Worm (Caenorhabditis elegans) whole organism, early embryonic: ENCODE measurements around the gene Y42H9B.3.

ENCODE experiments used
- F13C5.2 ChIP-seq: sonication (generic microtip); optimal IDR thresholded peaks from 2 replicates; lab custom pipeline; 2017; ENCODE audit warnings: mild to moderate bottlenecking, missing genetic modification characterization, inconsistent platforms, missing compliant biosample characterization
- aly-1 ChIP-seq: sonication (generic microtip); optimal IDR thresholded peaks from 2 replicates; lab custom pipeline; 2016; ENCODE audit warnings: missing genetic modification characterization, missing compliant biosample characterization
- ama-1 ChIP-seq: fragments of 150-350 bp; optimal IDR thresholded peaks from 2 replicates; lab custom pipeline; 2014
- ets-7 ChIP-seq: sonication (generic microtip); optimal IDR thresholded peaks from 2 replicates; lab custom pipeline; 2016; ENCODE audit warnings: missing genotype, missing genetic modification characterization, missing compliant biosample characterization
- hnd-1 ChIP-seq: sonication (generic microtip); optimal IDR thresholded peaks from 2 replicates; lab custom pipeline; 2016; ENCODE audit warnings: missing genetic modification characterization, missing compliant biosample characterization
- scrt-1 ChIP-seq: fragments of 200-800 bp; sonication (Bioruptor generic); IDR thresholded peaks from 2 replicates; pipeline ENCODE4 v1.3.6; 2022; ENCODE audit warnings: missing genetic modification characterization, missing compliant biosample characterization
- sea-1 ChIP-seq: fragments of 200-800 bp; sonication (Bioruptor generic); conservative IDR thresholded peaks from 2 replicates; pipeline ENCODE4 v1.3.6; 2022; ENCODE audit warnings: missing genetic modification characterization, missing compliant biosample characterization
- tbx-11 ChIP-seq: fragments of 200-800 bp; sonication (Bioruptor generic); IDR thresholded peaks from 2 replicates; pipeline ENCODE4 v1.3.6; 2022; ENCODE audit warnings: missing genetic modification characterization, missing compliant biosample characterization

DNA sequence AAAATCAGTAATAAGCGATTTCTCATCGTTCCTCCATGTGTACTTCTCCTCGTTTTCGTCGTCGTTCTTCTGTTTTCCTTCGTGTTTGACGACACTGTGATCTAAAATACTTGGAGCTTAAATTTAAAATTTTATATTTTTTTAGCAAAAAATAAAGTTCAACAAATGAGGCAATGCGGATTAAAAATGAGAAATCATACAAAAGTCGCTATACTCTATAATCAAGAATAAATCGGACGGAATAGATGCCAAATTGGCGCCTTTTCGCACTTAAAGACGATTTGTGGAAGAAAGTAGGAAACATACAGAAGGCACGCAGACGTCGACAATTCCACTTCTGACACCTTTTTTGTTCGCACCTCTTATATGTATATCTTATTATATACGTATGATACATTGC is 8.2 kb downstream of the Y42H9B.3 start, which contains the start of gene rig-4:
- no peak for TF ChIP-seq ets-7 (tag; lab: Kevin White, UChicago)
- no peak for TF ChIP-seq tbx-11
- TF ChIP-seq F13C5.2 (tag; lab: Kevin White, UChicago), result no peak
- no peak for TF ChIP-seq aly-1 (tag; lab: Kevin White, UChicago)
- no peak for TF ChIP-seq ama-1
- no peak for TF ChIP-seq scrt-1 (GFP tag; lab: Robert Waterston, UW)
- TF ChIP-seq sea-1 (GFP tag; lab: Robert Waterston, UW), result no peak
- no peak for TF ChIP-seq hnd-1 (tag; lab: Kevin White, UChicago)
